Worm (Caenorhabditis elegans): ENCODE data around the gene srx-29.

srx-29 gene

DNA sequence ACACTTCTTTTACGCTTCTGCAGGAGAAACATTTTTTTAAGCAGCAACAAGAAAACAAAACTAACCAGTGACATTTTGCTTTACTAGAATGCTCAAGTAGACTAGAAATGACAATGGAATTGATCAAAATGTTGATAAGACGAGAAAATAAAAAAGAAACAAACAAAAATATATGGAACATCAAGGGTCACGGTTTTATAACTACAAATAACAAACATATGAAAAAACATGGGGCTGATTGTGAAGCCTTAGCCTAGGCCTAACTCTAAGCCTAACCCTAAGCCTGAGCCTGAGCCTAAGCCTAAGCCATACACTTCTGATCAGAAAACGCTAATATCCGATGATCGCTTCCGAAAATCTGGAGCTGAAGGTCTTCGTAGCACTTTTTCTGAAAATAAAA is 32.5 kb upstream of the srx-29 start, which contains the start of gene Y6E2A.10:
Gene Y6E2A.10 (minus strand): TSS at position 101 of the 400 bp plus-strand sequence.
- no peak for TF ChIP-seq nhr-76 (tag; optimal IDR thresholded peaks at IDR 0.05)
- no peak for TF ChIP-seq mep-1 (tag; optimal IDR thresholded peaks at IDR 0.05)

DNA sequence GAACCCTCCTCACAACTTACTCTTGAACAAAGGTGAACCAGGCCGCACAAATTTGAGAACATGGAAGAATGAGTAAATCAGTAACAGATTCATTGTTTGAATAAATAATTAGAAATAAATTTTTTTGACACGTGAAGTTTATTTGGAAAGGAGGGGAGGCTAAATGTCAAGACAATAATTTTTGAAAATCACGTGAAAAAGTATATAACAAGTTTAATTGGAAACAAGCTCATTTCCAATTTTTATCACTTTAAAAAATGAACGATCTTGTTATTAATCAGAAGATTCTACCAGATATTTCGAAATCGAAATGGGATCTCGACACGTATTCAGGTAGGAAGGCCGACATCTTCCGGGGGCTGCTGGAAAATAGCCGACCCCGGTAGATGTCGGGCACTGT is 28.6 kb upstream of the srx-29 start, which contains the start of the genes irld-57 and sfxn-1.3:
Gene irld-57 (minus strand): TSS at position 101 of the 400 bp plus-strand sequence.
Gene sfxn-1.3 (plus strand): TSS at position 232 of the 400 bp plus-strand sequence.
- TF ChIP-seq unc-39 (tag; optimal IDR thresholded peaks at IDR 0.05) (no peak), ces-1 (GFP tag; optimal IDR thresholded peaks at IDR 0.05) (no peak), lin-13 (tag; optimal IDR thresholded peaks at IDR 0.05) (no peak), zip-8 (tag; optimal IDR thresholded peaks at IDR 0.05) (no peak), elt-3 (tag; optimal IDR thresholded peaks at IDR 0.05) (no peak), nhr-76 (tag; optimal IDR thresholded peaks at IDR 0.05) (no peak), snpc-4 (tag; optimal IDR thresholded peaks at IDR 0.05) (no peak), lsy-2 (tag; optimal IDR thresholded peaks at IDR 0.05) (no peak), nhr-12 (tag; optimal IDR thresholded peaks at IDR 0.05) (no peak), nhr-2 (tag; optimal IDR thresholded peaks at IDR 0.05) (no peak), ceh-43 (GFP tag; optimal IDR thresholded peaks at IDR 0.05) (no peak), ceh-83 (GFP tag; optimal IDR thresholded peaks at IDR 0.05) (no peak), hlh-1 (tag; optimal IDR thresholded peaks at IDR 0.05) (no peak)

DNA sequence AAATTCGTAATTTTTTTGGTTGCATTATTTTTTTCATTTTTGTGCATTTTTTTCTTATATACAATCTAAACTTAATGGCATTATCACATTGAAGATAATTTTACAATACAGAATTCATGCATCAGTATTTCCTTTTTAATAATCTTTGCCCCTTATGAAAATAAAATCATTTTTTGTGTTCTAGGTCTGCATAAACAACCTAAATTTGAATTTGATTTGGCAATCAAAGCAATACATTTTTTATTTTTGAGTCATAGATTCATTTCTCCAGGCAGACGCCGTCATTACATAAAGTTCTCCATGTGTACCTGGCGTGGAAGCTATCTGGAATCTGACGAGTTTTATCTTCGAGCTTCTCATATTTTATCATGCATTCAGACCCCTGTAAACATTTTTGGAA is 23.9 kb upstream of the srx-29 start, which contains the start of gene srh-140:
Gene srh-140 (plus strand): TSS at position 301 of the 400 bp plus-strand sequence.
- TF ChIP-seq lin-32 (GFP tag; optimal IDR thresholded peaks at IDR 0.05) (no peak), M03D4.4 (tag; optimal IDR thresholded peaks at IDR 0.05) (no peak), unc-120 (tag; optimal IDR thresholded peaks at IDR 0.05; ENCODE audit: poor library complexity, severe bottlenecking) (no peak), ceh-43 (GFP tag; optimal IDR thresholded peaks at IDR 0.05) (no peak), flh-1 (GFP tag; optimal IDR thresholded peaks at IDR 0.05) (no peak), blmp-1 (tag; optimal IDR thresholded peaks at IDR 0.05) (no peak), snpc-4 (tag; optimal IDR thresholded peaks at IDR 0.05) (no peak), lin-13 (tag; optimal IDR thresholded peaks at IDR 0.05) (no peak), ceh-39 (tag; optimal IDR thresholded peaks at IDR 0.05) (no peak), elt-3 (tag; optimal IDR thresholded peaks at IDR 0.05) (no peak), nhr-12 (tag; optimal IDR thresholded peaks at IDR 0.05) (no peak), elt-1 (tag; optimal IDR thresholded peaks at IDR 0.05; ENCODE audit: borderline replicate concordance, insufficient read depth) (no peak), drap-1 (GFP tag; optimal IDR thresholded peaks at IDR 0.05) (no peak), bed-3 (GFP tag; optimal IDR thresholded peaks at IDR 0.05) (no peak), pha-4 (tag; optimal IDR thresholded peaks at IDR 0.05) (no peak), zip-8 (tag; optimal IDR thresholded peaks at IDR 0.05) (no peak), unc-39 (tag; optimal IDR thresholded peaks at IDR 0.05) (no peak), nhr-28 (tag; optimal IDR thresholded peaks at IDR 0.05) (no peak), hlh-1 (tag; optimal IDR thresholded peaks at IDR 0.05) (no peak)

DNA sequence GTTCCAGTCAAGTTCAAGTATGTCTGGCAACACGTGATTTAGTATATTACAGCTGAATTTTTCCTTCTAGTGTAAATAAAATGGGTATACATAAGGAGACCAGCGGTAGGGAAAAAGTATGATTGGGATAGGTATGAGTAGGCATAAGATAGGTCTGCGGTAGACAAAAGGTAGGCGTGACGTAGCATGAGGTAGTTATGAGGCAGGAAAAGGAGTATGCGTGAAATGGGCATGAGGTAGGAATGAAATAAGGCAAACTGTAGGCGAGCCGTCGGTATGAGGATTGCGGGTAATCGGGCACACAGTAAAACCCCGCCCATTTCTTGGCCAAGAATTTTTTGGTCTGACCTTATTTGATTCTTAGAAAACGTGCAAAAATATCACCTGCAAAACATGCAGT is 23.4 kb upstream of the srx-29 start:
- TF ChIP-seq lin-13 (tag; optimal IDR thresholded peaks at IDR 0.05) (no peak), ham-2 (GFP tag; optimal IDR thresholded peaks at IDR 0.05) (no peak), ceh-43 (GFP tag; optimal IDR thresholded peaks at IDR 0.05) (no peak), unc-39 (tag; optimal IDR thresholded peaks at IDR 0.05) (no peak), drap-1 (GFP tag; optimal IDR thresholded peaks at IDR 0.05) (no peak), flh-1 (GFP tag; optimal IDR thresholded peaks at IDR 0.05) (no peak)

DNA sequence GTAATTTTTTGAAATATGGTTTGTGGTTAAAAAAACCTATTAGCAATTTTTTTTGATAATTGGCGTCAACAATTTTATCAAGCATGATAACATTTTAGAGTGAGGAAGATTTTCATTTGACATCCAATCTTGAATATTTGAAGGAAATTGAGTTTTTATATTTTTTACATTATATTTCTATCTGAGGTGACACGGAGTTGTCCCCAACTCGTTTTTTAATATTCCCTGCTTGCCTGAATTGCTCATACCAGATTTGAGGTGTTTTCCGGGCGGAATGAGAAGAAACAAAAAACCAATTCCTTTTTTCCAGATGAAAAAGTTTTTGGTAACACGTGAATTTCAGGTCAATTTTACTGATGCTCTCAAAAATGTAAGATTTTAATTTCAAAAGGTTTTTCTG is 21.6 kb upstream of the srx-29 start, which contains the start of gene Y6E2A.7:
Gene Y6E2A.7 (plus strand): TSS at position 301 of the 400 bp plus-strand sequence.
- TF ChIP-seq unc-120 (tag; optimal IDR thresholded peaks at IDR 0.05; ENCODE audit: poor library complexity, severe bottlenecking) (no peak), nhr-76 (tag; optimal IDR thresholded peaks at IDR 0.05) (no peak), blmp-1 (tag; optimal IDR thresholded peaks at IDR 0.05) (no peak), tbx-8 (GFP tag; optimal IDR thresholded peaks at IDR 0.05) (no peak), ces-1 (GFP tag; optimal IDR thresholded peaks at IDR 0.05) (no peak), M03D4.4 (tag; optimal IDR thresholded peaks at IDR 0.05) (no peak), ham-2 (GFP tag; optimal IDR thresholded peaks at IDR 0.05) (no peak), sptf-1 (tag; optimal IDR thresholded peaks at IDR 0.05) (no peak), ceh-39 (tag; optimal IDR thresholded peaks at IDR 0.05) (no peak), zip-8 (tag; optimal IDR thresholded peaks at IDR 0.05) (no peak)

DNA sequence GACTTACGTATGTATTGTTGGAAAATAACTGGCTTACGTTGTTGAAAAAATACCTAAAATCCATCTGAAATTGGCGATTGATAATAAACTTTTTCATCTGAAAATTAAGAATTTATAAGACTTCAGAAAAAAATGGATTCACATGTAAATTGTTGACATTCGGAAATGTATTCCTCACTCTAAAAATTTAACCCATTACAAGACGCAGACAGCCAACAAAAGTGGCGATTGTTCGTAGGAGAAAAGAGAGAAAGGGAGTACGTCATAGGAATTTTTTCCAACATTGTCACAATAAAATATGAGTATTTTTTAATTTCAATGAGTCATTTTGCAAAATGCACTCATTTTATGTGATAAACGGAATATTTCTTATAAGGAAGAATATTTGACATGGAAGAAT is 20.6 kb upstream of the srx-29 start, which contains the start of gene Y6E2A.5:
Gene Y6E2A.5 (minus strand): TSS at position 101 of the 400 bp plus-strand sequence.
- TF ChIP-seq ham-2 (GFP tag; optimal IDR thresholded peaks at IDR 0.05) (no peak), ztf-11 (tag; optimal IDR thresholded peaks at IDR 0.05) (no peak), zip-8 (tag; optimal IDR thresholded peaks at IDR 0.05) (no peak), drap-1 (GFP tag; optimal IDR thresholded peaks at IDR 0.05) (no peak), ceh-83 (GFP tag; optimal IDR thresholded peaks at IDR 0.05) (no peak), hlh-1 (tag; optimal IDR thresholded peaks at IDR 0.05) (no peak), tbx-8 (GFP tag; optimal IDR thresholded peaks at IDR 0.05) (no peak), mab-5 (tag; optimal IDR thresholded peaks at IDR 0.05) (no peak), blmp-1 (tag; optimal IDR thresholded peaks at IDR 0.05) (no peak), ces-1 (GFP tag; optimal IDR thresholded peaks at IDR 0.05) (no peak)

Measured in whole organism, mixed stage, embryonic.